Fruit fly (Drosophila melanogaster): ENCODE measurements around the gene CG5281.

Gene CG5281

dm6 chr3R:11460502-11461358, 25.1 kb downstream of the CG5281 start, which contains the start of gene PGRP-LB (continued):
- TF ChIP-seq CG14667 (GFP tag; IDR thresholded peaks at IDR 0.05) (0 out of 2 replicates have a peak, but pooled peaks have one; percentile 9), abd-A (tag; optimal IDR thresholded peaks at IDR 0.05) (peak; percentile 32), zfh2 (GFP tag; optimal IDR thresholded peaks at IDR 0.05) (peak; percentile 21), CG3726 (GFP tag; IDR thresholded peaks at IDR 0.05) (no peak), Antp (GFP tag; optimal IDR thresholded peaks at IDR 0.05) (no peak), chinmo (GFP tag; IDR thresholded peaks at IDR 0.05; ENCODE audit: partially characterized antibody) (0 out of 4 replicates have a peak, but pooled peaks have one; percentile 66), CG34224 (GFP tag; IDR thresholded peaks at IDR 0.05; ENCODE audit: partially characterized antibody) (no peak), CG11456 (GFP tag; IDR thresholded peaks at IDR 0.05) (0 out of 3 replicates have a peak, but pooled peaks have one; percentile 51), jigr1 (GFP tag; IDR thresholded peaks at IDR 0.05) (no peak), Deaf1 (tag; optimal IDR thresholded peaks at IDR 0.05) (no peak), pzg (GFP tag; optimal IDR thresholded peaks at IDR 0.05) (no peak), CG10366 (GFP tag; IDR thresholded peaks at IDR 0.05) (0 out of 2 replicates have a peak, but pooled peaks have one; percentile 10), PHDP (tag; optimal IDR thresholded peaks at IDR 0.05) (peak; percentile 2), sr (GFP tag; IDR thresholded peaks at IDR 0.05) (no peak), CG12219 (GFP tag; optimal IDR thresholded peaks at IDR 0.05) (no peak), eyg (GFP tag; optimal IDR thresholded peaks at IDR 0.05) (no peak), HLH3B (GFP tag; IDR thresholded peaks at IDR 0.05) (no peak), CG17802 (tag; optimal IDR thresholded peaks at IDR 0.05) (no peak), CG1603 (tag; optimal IDR thresholded peaks at IDR 0.05) (no peak), CG13624 (GFP tag; optimal IDR thresholded peaks at IDR 0.05) (peak; percentile 42), CG9609 (GFP tag; optimal IDR thresholded peaks at IDR 0.05) (peak; percentile 30), CG18599 (GFP tag; optimal IDR thresholded peaks at IDR 0.05) (peak; percentile 51), sug (tag; optimal IDR thresholded peaks at IDR 0.05) (peak; percentile 93), CG15514 (GFP tag; optimal IDR thresholded peaks at IDR 0.05) (no peak), unpg (GFP tag; optimal IDR thresholded peaks at IDR 0.05) (no peak), corto (GFP tag; optimal IDR thresholded peaks at IDR 0.05) (no peak), CG1233 (GFP tag; optimal IDR thresholded peaks at IDR 0.05) (no peak), Optix (GFP tag; IDR thresholded peaks at IDR 0.05) (no peak), Hr3 (GFP tag; optimal IDR thresholded peaks at IDR 0.05) (peak; percentile 15), CG10274 (GFP tag; optimal IDR thresholded peaks at IDR 0.05) (no peak), D19A (tag; optimal IDR thresholded peaks at IDR 0.05) (peak; percentile 86), lilli (GFP tag; optimal IDR thresholded peaks at IDR 0.05) (peak; percentile 44), CG2712 (tag; optimal IDR thresholded peaks at IDR 0.05) (no peak), ind (GFP tag; optimal IDR thresholded peaks at IDR 0.05) (peak; percentile 7), esg (GFP tag; conservative IDR thresholded peaks at IDR 0.05) (no peak), dmrt99B (tag; optimal IDR thresholded peaks at IDR 0.05) (peak; percentile 10), Lim3 (GFP tag; IDR thresholded peaks at IDR 0.05) (no peak), Lpt (GFP tag; optimal IDR thresholded peaks at IDR 0.05) (no peak), az2 (GFP tag; optimal IDR thresholded peaks at IDR 0.05) (no peak), tgo (GFP tag; IDR thresholded peaks at IDR 0.05) (no peak), sob (GFP tag; IDR thresholded peaks at IDR 0.05) (0 out of 2 replicates have a peak, but pooled peaks have one; percentile 16), Adf1 (GFP tag; IDR thresholded peaks at IDR 0.05) (peak; percentile 32; the same call in 1 of the 2 replicates), CG11560 (tag; IDR thresholded peaks at IDR 0.05) (no peak), sd (tag; optimal IDR thresholded peaks at IDR 0.05) (peak; percentile 54), CG8281 (tag; optimal IDR thresholded peaks at IDR 0.05) (no peak), mam (GFP tag; optimal IDR thresholded peaks at IDR 0.05) (peak; percentile 36), vvl (GFP tag; IDR thresholded peaks at IDR 0.05) (no peak), CG34422 (GFP tag; IDR thresholded peaks at IDR 0.05) (no peak), CHES-1-like (GFP tag; optimal IDR thresholded peaks at IDR 0.05) (no peak)

All from whole organism, embryonic.